Worm (Caenorhabditis elegans) whole organism, L1 larva: ENCODE results near the gene hnd-1.

Experiments used
- blmp-1 ChIP-seq: fragments of 150-350 bp; optimal IDR thresholded peaks from 2 replicates; lab custom pipeline; 2014; ENCODE audit warnings: missing biosample characterization, missing genetic modification characterization
- ceh-82 ChIP-seq, 3 experiments: fragments of 150-350 bp in 1 of 3; sonication (generic microtip) in 2 of 3; optimal IDR thresholded peaks; 2 replicates each; lab custom pipeline; 2014 to 2017; ENCODE audit warnings: missing biosample characterization in 3 of 3, missing genetic modification characterization in 3 of 3
- elt-3 ChIP-seq, 6 experiments: fragments of 150-350 bp in 1 of 6; sonication (generic microtip); optimal IDR thresholded peaks; 2 replicates each; lab custom pipeline; 2017 to 2018; ENCODE audit warnings: missing biosample characterization in 6 of 6, missing genetic modification characterization in 6 of 6, inconsistent platforms in 1 of 6
- jun-1 ChIP-seq: fragments of 150-350 bp; optimal IDR thresholded peaks from 2 replicates; lab custom pipeline; 2014; ENCODE audit warnings: missing biosample characterization, missing genetic modification reagents, missing genetic modification characterization

- no peak for TF ChIP-seq jun-1 (tag; lab: Kevin White, UChicago)
- no peak for TF ChIP-seq elt-3 (tag; optimal IDR thresholded peaks at IDR 0.05; lab: Kevin White, UChicago)
- TF ChIP-seq ceh-82 (tag; optimal IDR thresholded peaks at IDR 0.05; lab: Kevin White, UChicago): no peak
- TF ChIP-seq blmp-1 (tag; lab: Kevin White, UChicago): no peak
Measured at ce11 chrX:11673063-11673759, 11.2 kb upstream of the hnd-1 start.
